Worm (Caenorhabditis elegans) whole organism, L1 larva: ENCODE data around the gene F17E9.4.
"Not testable (repeated sequence)": the region's sequence is repeated elsewhere in the genome, so short reads cannot be mapped to it uniquely, and the experiment has no call there.

ENCODE experiments used
- C04F5.9 ChIP-seq: sonication (generic microtip); optimal IDR thresholded peaks from 2 replicates; lab custom pipeline; 2016; ENCODE audit warnings: missing genetic modification characterization, missing compliant biosample characterization
- C34B4.2 ChIP-seq: sonication (generic microtip); optimal IDR thresholded peaks from 2 replicates; lab custom pipeline; 2017; ENCODE audit warnings: mild to moderate bottlenecking, missing genetic modification characterization, missing compliant biosample characterization
- F16B12.6 ChIP-seq: fragments of 150-350 bp; optimal IDR thresholded peaks from 2 replicates; lab custom pipeline; 2014; ENCODE audit warnings: missing biosample characterization, missing genetic modification characterization
- alr-1 ChIP-seq: fragments of 200-800 bp; sonication (Bioruptor generic); optimal IDR thresholded peaks from 2 replicates; lab custom pipeline; 2018; ENCODE audit warnings: borderline replicate concordance, mild to moderate bottlenecking, missing genetic modification characterization, missing compliant biosample characterization
- aly-2 ChIP-seq: fragments of 150-350 bp; optimal IDR thresholded peaks from 2 replicates; lab custom pipeline; 2014; ENCODE audit warnings: missing biosample characterization, missing genetic modification characterization
- ceh-63 ChIP-seq: fragments of 200-800 bp; sonication (Bioruptor generic); optimal IDR thresholded peaks from 2 replicates; lab custom pipeline; 2018; ENCODE audit warnings: mild to moderate bottlenecking, missing genetic modification characterization, missing compliant biosample characterization
- ceh-8 ChIP-seq: fragments of 200-800 bp; sonication (Bioruptor generic); optimal IDR thresholded peaks from 2 replicates; lab custom pipeline; 2018; ENCODE audit warnings: mild to moderate bottlenecking, missing genetic modification characterization, moderate library complexity, missing compliant biosample characterization
- ceh-88 ChIP-seq: fragments of 200-800 bp; sonication (Bioruptor generic); IDR thresholded peaks from 2 replicates; pipeline ENCODE4 v1.3.6; 2022; ENCODE audit warnings: missing genetic modification characterization, missing compliant biosample characterization
- dsc-1 ChIP-seq: sonication (generic microtip); optimal IDR thresholded peaks from 2 replicates; lab custom pipeline; 2016; ENCODE audit warnings: mild to moderate bottlenecking, missing genetic modification characterization, missing compliant biosample characterization
- fkh-4 ChIP-seq: sonication (generic microtip); optimal IDR thresholded peaks from 2 replicates; lab custom pipeline; 2016; ENCODE audit warnings: missing compliant biosample characterization, missing genetic modification characterization, borderline replicate concordance
- fos-1 ChIP-seq: fragments of 150-350 bp; optimal IDR thresholded peaks from 2 replicates; lab custom pipeline; 2014; ENCODE audit warnings: missing biosample characterization, missing genetic modification characterization
- grh-1 ChIP-seq: fragments of 200-800 bp; sonication (Bioruptor generic); IDR thresholded peaks from 2 replicates; pipeline ENCODE4 v1.3.6; 2022; ENCODE audit warnings: missing genetic modification reagents, missing genetic modification characterization, missing compliant biosample characterization
- hlh-17 ChIP-seq: fragments of 200-800 bp; sonication (Bioruptor generic); optimal IDR thresholded peaks from 2 replicates; lab custom pipeline; 2018; ENCODE audit warnings: missing genetic modification characterization, mild to moderate bottlenecking, missing compliant biosample characterization, moderate library complexity, borderline replicate concordance
- lin-13 ChIP-seq: fragments of 150-350 bp; optimal IDR thresholded peaks from 2 replicates; lab custom pipeline; 2014; ENCODE audit warnings: missing biosample characterization, missing genetic modification reagents, missing genetic modification characterization
- lin-14 ChIP-seq: fragments of 200-800 bp; sonication (Bioruptor generic); optimal IDR thresholded peaks from 2 replicates; lab custom pipeline; 2018; ENCODE audit warnings: mild to moderate bottlenecking, missing genetic modification characterization, moderate library complexity, missing compliant biosample characterization
- lin-15B ChIP-seq: fragments of 150-350 bp; sonication (generic microtip); optimal IDR thresholded peaks from 3 replicates; lab custom pipeline; 2014; ENCODE audit warnings: missing biosample characterization, missing genetic modification characterization
- lin-35 ChIP-seq, 2 experiments: fragments of 150-350 bp; optimal IDR thresholded peaks; 2 replicates each; lab custom pipeline; 2014; ENCODE audit warnings: missing biosample characterization in 2 of 2, missing genetic modification characterization in 2 of 2, missing genetic modification reagents in 2 of 2
- lir-3 ChIP-seq: sonication (generic microtip); optimal IDR thresholded peaks from 2 replicates; lab custom pipeline; 2016; ENCODE audit warnings: mild to moderate bottlenecking, missing genetic modification characterization, moderate library complexity, missing compliant biosample characterization; ENCODE audit not compliant: poor library complexity
- lsy-2 ChIP-seq, 2 experiments: fragments of 150-350 bp; optimal IDR thresholded peaks; 2 replicates each; lab custom pipeline; 2014; ENCODE audit warnings: missing biosample characterization in 2 of 2, missing genetic modification characterization in 2 of 2
- mab-9 ChIP-seq: fragments of 200-800 bp; sonication (Bioruptor generic); IDR thresholded peaks from 2 replicates; pipeline ENCODE4 v1.3.6; 2022; ENCODE audit warnings: missing genetic modification reagents, missing genetic modification characterization, missing compliant biosample characterization
- mdl-1 ChIP-seq, 2 experiments: fragments of 150-350 bp; optimal IDR thresholded peaks; 2 replicates each; lab custom pipeline; 2014 to 2017; ENCODE audit warnings: missing biosample characterization in 2 of 2, missing genetic modification characterization in 2 of 2, inconsistent platforms in 1 of 2
- nhr-11 ChIP-seq: fragments of 150-350 bp; optimal IDR thresholded peaks from 2 replicates; lab custom pipeline; 2014; ENCODE audit warnings: missing biosample characterization, missing genetic modification characterization
- nhr-19 ChIP-seq: fragments of 200-800 bp; sonication (Bioruptor generic); conservative IDR thresholded peaks from 2 replicates; pipeline ENCODE4 v1.3.6; 2022; ENCODE audit warnings: missing genetic modification characterization, missing compliant biosample characterization
- nhr-237 ChIP-seq: fragments of 150-350 bp; optimal IDR thresholded peaks from 2 replicates; lab custom pipeline; 2014; ENCODE audit warnings: missing biosample characterization, missing genetic modification characterization
- nhr-47 ChIP-seq: sonication (generic microtip); optimal IDR thresholded peaks from 2 replicates; lab custom pipeline; 2016; ENCODE audit warnings: mild to moderate bottlenecking, missing genetic modification characterization, moderate library complexity, missing compliant biosample characterization
- pag-3 ChIP-seq: sonication (generic microtip); optimal IDR thresholded peaks from 2 replicates; lab custom pipeline; 2017; ENCODE audit warnings: missing genetic modification characterization, mild to moderate bottlenecking, missing compliant biosample characterization, antibody characterized with exemption, borderline replicate concordance; ENCODE audit not compliant: insufficient read depth
- rnt-1 ChIP-seq: sonication (generic microtip); optimal IDR thresholded peaks from 2 replicates; lab custom pipeline; 2016; ENCODE audit warnings: mild to moderate bottlenecking, missing genetic modification characterization, moderate library complexity, missing compliant biosample characterization
- snu-23 ChIP-seq: sonication (generic microtip); optimal IDR thresholded peaks from 2 replicates; lab custom pipeline; 2016; ENCODE audit warnings: missing genetic modification characterization, missing compliant biosample characterization
- swsn-7 ChIP-seq: sonication (generic microtip); optimal IDR thresholded peaks from 2 replicates; lab custom pipeline; 2016; ENCODE audit warnings: missing genetic modification characterization, missing compliant biosample characterization
- unc-30 ChIP-seq: sonication (generic microtip); optimal IDR thresholded peaks from 2 replicates; lab custom pipeline; 2017; ENCODE audit warnings: missing biosample characterization, missing genetic modification characterization
- unc-62 ChIP-seq: fragments of 150-350 bp; optimal IDR thresholded peaks from 2 replicates; lab custom pipeline; 2014; ENCODE audit warnings: missing biosample characterization, missing genetic modification reagents, missing genetic modification characterization
- zag-1 ChIP-seq: fragments of 150-350 bp; optimal IDR thresholded peaks from 2 replicates; lab custom pipeline; 2014; ENCODE audit warnings: missing biosample characterization, missing genetic modification characterization
- zip-4 ChIP-seq: fragments of 200-800 bp; sonication (Bioruptor generic); optimal IDR thresholded peaks from 2 replicates; lab custom pipeline; 2018; ENCODE audit warnings: mild to moderate bottlenecking, missing genetic modification characterization, moderate library complexity, missing compliant biosample characterization
- ztf-4 ChIP-seq: fragments of 150-350 bp; optimal IDR thresholded peaks from 2 replicates; lab custom pipeline; 2014; ENCODE audit warnings: missing biosample characterization, missing genetic modification characterization

The F17E9.4 gene

ce11 chrIV:8342385-8342784 lies 5.8 kb upstream of the F17E9.4 start, which contains the start of gene lgc-5:
Gene lgc-5, plus strand, starts transcription at chrIV:8342685.
- TF ChIP-seq fos-1 (no peak), zag-1 (no peak), zip-4 (GFP tag; lab: Kevin White, UChicago) (no peak), grh-1 (GFP tag; lab: Robert Waterston, UW) (no peak), lin-14 (GFP tag; lab: Kevin White, UChicago) (no peak), C04F5.9 (no peak), swsn-7 (tag; lab: Kevin White, UChicago) (no peak), dsc-1 (tag; lab: Kevin White, UChicago) (no peak), F16B12.6 (no peak), C34B4.2 (tag; lab: Kevin White, UChicago) (no peak), mdl-1 (tag; optimal IDR thresholded peaks at IDR 0.05; lab: Kevin White, UChicago) (no peak), nhr-237 (tag; lab: Kevin White, UChicago) (no peak), lir-3 (tag; lab: Kevin White, UChicago) (no peak), unc-62 (GFP tag; lab: Kevin White, UChicago) (no peak), lin-13 (GFP tag; lab: Kevin White, UChicago) (no peak), lin-35 (GFP tag; optimal IDR thresholded peaks at IDR 0.05; lab: Kevin White, UChicago) (no peak)

DNA sequence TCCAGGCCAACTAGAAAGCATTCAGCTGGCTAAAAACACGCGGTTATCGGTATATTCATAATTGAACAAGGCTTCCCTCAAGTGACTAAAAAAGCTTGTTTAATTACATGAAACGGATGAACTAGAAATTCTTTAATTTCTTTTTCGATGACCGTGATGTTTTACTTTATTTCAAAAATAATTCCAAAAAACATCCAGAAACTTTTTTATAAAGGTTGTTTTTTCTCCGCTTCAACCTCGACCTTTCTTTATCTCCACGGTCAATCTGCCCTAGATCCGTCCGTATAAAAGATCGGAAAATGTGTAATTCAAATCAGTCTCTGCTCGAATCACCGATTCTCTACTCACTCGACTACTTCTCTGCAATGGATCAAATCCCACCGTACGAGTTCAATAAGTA lies 2.7 kb upstream of the F17E9.4 start, which contains the start of gene F17E9.5:
F17E9.5 (plus strand) TSS at position 301 of the 400 bp plus-strand sequence.
- no peak for TF ChIP-seq rnt-1 (tag; lab: Kevin White, UChicago)
- TF ChIP-seq ztf-4 (tag; lab: Kevin White, UChicago) = no peak
- no peak for TF ChIP-seq nhr-11 (tag; lab: Kevin White, UChicago)
- no peak for TF ChIP-seq mab-9 (GFP tag; lab: Robert Waterston, UW)
- no peak for TF ChIP-seq ceh-63 (GFP tag; lab: Kevin White, UChicago)
- no peak for TF ChIP-seq nhr-47
- TF ChIP-seq zag-1 = no peak
- no peak for TF ChIP-seq lin-15B (tag; lab: Kevin White, UChicago)
- no peak for TF ChIP-seq snu-23 (GFP tag; lab: Kevin White, UChicago)
- TF ChIP-seq pag-3 (tag; lab: Kevin White, UChicago) = no peak
- TF ChIP-seq lsy-2 (tag; optimal IDR thresholded peaks at IDR 0.05; lab: Kevin White, UChicago) = no peak
- no peak for TF ChIP-seq hlh-17 (GFP tag; lab: Kevin White, UChicago)

ce11 chrIV:8347051-8347450 lies 1.1 kb upstream of the F17E9.4 start, which contains the start of the genes F17E9.18 and F17E9.15:
Gene F17E9.18, minus strand, starts transcription at chrIV:8347151.
Gene F17E9.15, plus strand, starts transcription at chrIV:8347418.
- no peak for TF ChIP-seq fkh-4 (tag; lab: Kevin White, UChicago)
- TF ChIP-seq nhr-19 (GFP tag; lab: Robert Waterston, UW) = no peak
- no peak for TF ChIP-seq ceh-8 (GFP tag; lab: Kevin White, UChicago)
- TF ChIP-seq ceh-88 (GFP tag; lab: Robert Waterston, UW) = no peak
- TF ChIP-seq alr-1 (tag; lab: Kevin White, UChicago) = no peak
- TF ChIP-seq aly-2 (tag; lab: Kevin White, UChicago) = no peak
- no peak for TF ChIP-seq C34B4.2 (tag; lab: Kevin White, UChicago)

- not testable (repeated sequence) for TF ChIP-seq swsn-7, unc-30, C34B4.2 (tag; lab: Kevin White, UChicago)
- TF ChIP-seq, all 84 proteins: peak for 0; not testable (repeated sequence) for 84
Measured at ce11 chrIV:8352036-8352435, 3.9 kb downstream of the F17E9.4 start, which contains the start of gene F17E9.16. Gene F17E9.16, plus strand, starts transcription at chrIV:8352336.
